Worm (Caenorhabditis elegans): ENCODE results near the gene utx-1.
"Not testable (repeated sequence)": the region's sequence is repeated elsewhere in the genome, so short reads cannot be mapped to it uniquely, and the experiment has no call there.

Gene utx-1

DNA sequence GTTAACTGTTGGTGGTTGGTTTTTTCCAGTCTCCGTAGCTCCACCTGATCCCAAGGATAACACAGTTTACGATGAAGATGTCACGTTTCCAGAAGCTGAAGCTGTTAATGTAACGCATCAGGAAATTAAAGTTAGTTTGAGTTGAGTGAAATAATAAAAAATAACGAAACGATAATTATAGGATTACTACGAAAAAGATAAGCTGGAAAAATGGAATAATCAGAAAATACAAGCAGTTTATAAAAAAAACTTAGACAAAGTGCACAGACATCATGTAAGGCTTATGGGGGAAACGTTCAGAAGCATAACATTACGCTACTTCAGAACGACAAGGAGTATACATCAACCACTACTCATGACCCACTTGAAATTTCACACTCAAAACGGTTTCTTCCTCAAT lies 24.5 kb downstream of the utx-1 start, which contains the start of gene F18E9.8:
Gene F18E9.8, minus strand, starts transcription at position 101 of the 400 bp plus-strand sequence.
- TF ChIP-seq W03F9.2 (tag; optimal IDR thresholded peaks at IDR 0.05) (no peak), dao-5 (tag; optimal IDR thresholded peaks at IDR 0.05) (no peak), him-1 (tag; optimal IDR thresholded peaks at IDR 0.05) (no peak)

- TF ChIP-seq dao-5 (tag; optimal IDR thresholded peaks at IDR 0.05) (no peak), him-1 (tag; optimal IDR thresholded peaks at IDR 0.05) (no peak), W03F9.2 (tag; optimal IDR thresholded peaks at IDR 0.05) (no peak)
These were observed 25.9 kb downstream of the utx-1 start for ce11 chrX:8582767-8583360.

ce11 chrX:8584825-8585384 lies 28.0 kb downstream of the utx-1 start:
- no peak for TF ChIP-seq dao-5 (tag; optimal IDR thresholded peaks at IDR 0.05)
- no peak for TF ChIP-seq him-1 (tag; optimal IDR thresholded peaks at IDR 0.05)

DNA sequence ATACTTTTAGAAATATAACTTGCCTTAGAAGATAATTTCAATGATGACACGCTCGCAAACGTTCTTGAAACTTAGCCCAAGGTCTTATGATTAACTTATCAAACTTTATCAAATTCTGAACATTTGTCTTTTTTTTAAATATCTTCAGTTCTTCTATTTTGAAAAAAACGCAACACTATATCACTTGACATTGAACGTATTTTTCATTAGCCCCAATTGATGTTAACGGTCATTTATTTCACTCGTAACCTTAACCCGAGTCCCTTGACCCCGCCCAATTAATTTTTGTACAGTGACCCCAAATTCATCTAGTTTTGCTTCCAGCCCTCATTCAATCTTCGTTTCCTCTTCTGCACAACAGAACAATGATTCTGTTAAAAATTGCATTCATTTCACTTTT lies 28.9 kb downstream of the utx-1 start, which contains the start of gene F18E9.3:
Gene F18E9.3, plus strand, starts transcription at position 311 of the 400 bp plus-strand sequence.
- TF ChIP-seq dao-5 (tag; optimal IDR thresholded peaks at IDR 0.05) (no peak), W03F9.2 (tag; optimal IDR thresholded peaks at IDR 0.05) (no peak), him-1 (tag; optimal IDR thresholded peaks at IDR 0.05) (no peak)

DNA sequence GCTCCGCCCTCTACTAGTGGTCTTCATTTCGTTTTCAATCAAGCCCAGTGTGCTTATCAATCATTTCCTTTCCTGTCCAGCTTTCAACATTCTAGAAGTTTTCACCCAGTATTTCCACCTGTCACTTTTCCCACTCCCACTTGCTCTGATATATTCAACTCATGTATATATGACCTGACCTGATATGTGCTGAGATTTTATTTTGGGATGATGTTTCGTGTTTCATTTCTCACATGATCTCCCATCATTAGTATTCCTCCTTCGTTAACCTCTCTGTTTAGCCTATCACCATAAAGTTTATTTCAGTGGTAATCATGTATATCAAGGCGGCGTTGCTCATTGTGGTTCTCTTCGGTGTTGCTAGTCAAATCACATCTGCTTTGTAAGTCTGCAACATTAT lies 35.9 kb downstream of the utx-1 start, which contains the start of gene nlp-7:
Gene nlp-7, plus strand, starts transcription at position 301 of the 400 bp plus-strand sequence.
- no peak for TF ChIP-seq dao-5 (tag; optimal IDR thresholded peaks at IDR 0.05)
- no peak for TF ChIP-seq him-1 (tag; optimal IDR thresholded peaks at IDR 0.05)
- TF ChIP-seq W03F9.2 (tag; optimal IDR thresholded peaks at IDR 0.05): no peak

- TF ChIP-seq him-1 (tag; optimal IDR thresholded peaks at IDR 0.05) (no peak), dao-5 (tag; optimal IDR thresholded peaks at IDR 0.05) (no peak), W03F9.2 (tag; optimal IDR thresholded peaks at IDR 0.05) (no peak)
These were observed 40.7 kb downstream of the utx-1 start, which contains the start of gene F18E9.7 for ce11 chrX:8597647-8598046. TSS of gene F18E9.7 (minus strand) at chrX:8597747.

DNA sequence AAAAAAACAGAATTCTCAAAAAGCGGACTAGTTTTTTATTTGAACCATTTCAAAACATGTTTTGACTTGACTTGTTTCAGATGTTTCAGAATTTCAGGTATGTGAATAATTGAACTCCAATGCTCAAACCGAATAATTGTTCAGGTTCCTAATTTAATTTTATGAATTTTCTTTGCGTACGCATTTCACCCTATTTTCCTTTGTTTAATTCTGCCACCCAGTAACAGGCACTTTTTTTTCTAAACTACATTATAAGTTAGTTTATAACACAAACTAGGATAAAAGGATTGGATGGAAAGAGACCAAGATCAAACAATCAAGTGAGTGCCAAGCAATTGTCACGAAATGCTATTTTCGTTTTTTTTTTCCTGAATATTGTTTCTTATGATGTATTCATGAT lies 41.5 kb downstream of the utx-1 start:
- TF ChIP-seq dao-5 (tag; optimal IDR thresholded peaks at IDR 0.05): no peak
- TF ChIP-seq W03F9.2 (tag; optimal IDR thresholded peaks at IDR 0.05): no peak
- no peak for TF ChIP-seq him-1 (tag; optimal IDR thresholded peaks at IDR 0.05)

DNA sequence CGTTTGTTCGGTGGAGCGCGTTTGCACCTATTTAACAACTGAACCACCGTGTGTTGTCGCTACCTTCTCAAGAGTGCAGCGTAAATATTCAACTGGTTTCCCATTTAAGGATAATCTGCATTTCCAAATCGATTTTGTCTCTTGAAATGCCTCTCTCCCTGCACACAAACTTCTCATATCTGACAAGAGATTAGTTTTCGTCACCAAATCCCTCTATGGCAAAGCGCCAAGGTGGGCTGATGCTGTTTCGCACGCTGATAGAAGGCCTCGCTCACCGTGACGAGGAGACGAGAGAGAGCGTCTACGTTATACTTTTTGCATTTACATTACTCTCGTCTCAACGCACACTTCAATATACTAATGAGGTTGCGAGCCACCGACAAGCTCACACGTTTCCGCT lies 42.8 kb downstream of the utx-1 start:
- no peak for TF ChIP-seq dao-5 (tag; optimal IDR thresholded peaks at IDR 0.05)
- TF ChIP-seq him-1 (tag; optimal IDR thresholded peaks at IDR 0.05): no peak
- TF ChIP-seq W03F9.2 (tag; optimal IDR thresholded peaks at IDR 0.05): no peak

DNA sequence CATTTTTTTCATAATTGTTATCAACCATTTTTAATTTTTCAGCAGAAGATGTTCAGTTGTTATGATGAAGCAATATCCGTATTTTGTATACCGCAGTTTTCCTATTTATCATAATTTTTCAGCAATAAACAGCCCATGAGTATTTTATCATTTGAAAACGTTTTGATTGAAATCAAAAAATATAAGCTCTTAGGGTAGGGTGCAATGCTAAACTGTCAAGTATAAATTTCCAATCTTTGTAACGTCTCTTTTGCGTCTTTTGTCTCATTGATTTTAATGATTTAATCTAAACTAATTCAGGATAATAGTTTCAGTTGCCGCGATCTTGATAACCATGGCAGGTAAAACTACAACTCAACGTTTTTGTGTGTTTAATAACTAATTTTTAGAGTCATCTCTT lies 44.3 kb downstream of the utx-1 start, which contains the start of gene F18E9.1:
Gene F18E9.1, plus strand, starts transcription at position 301 of the 400 bp plus-strand sequence.
- TF ChIP-seq him-1 (tag; optimal IDR thresholded peaks at IDR 0.05) (no peak), W03F9.2 (tag; optimal IDR thresholded peaks at IDR 0.05) (no peak), dao-5 (tag; optimal IDR thresholded peaks at IDR 0.05) (no peak)

ce11 chrX:8602722-8603427 lies 45.9 kb downstream of the utx-1 start:
- TF ChIP-seq W03F9.2 (tag; optimal IDR thresholded peaks at IDR 0.05) (no peak), dao-5 (tag; optimal IDR thresholded peaks at IDR 0.05) (no peak), him-1 (tag; optimal IDR thresholded peaks at IDR 0.05) (no peak)

DNA sequence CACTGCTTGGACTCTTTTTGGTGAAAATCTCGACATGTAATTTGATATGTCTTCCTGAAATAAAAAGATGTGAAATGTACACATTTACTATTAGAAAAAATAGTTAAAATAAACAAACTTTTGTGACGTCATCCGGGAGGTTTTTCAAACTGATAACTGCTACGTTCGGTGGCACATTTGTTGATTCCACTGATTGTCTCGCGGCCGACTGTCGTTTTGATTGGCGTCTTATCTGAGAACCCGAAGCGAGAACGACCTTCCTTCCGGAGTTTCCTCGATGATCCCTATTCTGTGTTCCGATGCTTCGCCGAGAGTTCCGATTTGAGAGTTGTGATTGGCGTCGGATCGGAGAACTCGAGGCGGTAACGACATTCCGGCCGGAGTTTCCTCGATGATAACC lies 47.2 kb downstream of the utx-1 start:
- TF ChIP-seq W03F9.2 (tag; optimal IDR thresholded peaks at IDR 0.05): no peak
- no peak for TF ChIP-seq him-1 (tag; optimal IDR thresholded peaks at IDR 0.05)
- TF ChIP-seq dao-5 (tag; optimal IDR thresholded peaks at IDR 0.05): no peak

DNA sequence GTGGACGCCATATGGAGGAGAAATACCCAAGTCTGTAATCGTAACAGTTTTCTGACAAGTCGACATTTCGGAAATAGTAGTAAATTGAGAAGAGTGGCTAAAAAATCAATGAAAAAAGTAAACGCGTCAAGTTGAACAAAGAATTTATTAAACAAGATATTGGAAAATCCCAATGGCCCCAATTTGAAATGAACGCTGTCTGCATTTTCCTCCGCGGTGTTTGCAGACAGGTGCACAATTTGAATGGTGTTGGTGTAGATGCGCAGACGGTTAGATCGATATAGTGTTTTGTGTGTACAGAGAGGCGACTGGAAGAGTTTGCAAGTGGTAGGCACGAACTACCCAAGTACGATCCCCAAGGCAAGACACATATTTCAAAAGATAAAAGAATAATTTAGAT lies 48.1 kb downstream of the utx-1 start, which contains the start of the genes H35N09.2 and H35N09.1:
Gene H35N09.2, minus strand, starts transcription at position 54 of the 400 bp plus-strand sequence.
Gene H35N09.1, plus strand, starts transcription at position 335 of the 400 bp plus-strand sequence.
- no peak for TF ChIP-seq dao-5 (tag; optimal IDR thresholded peaks at IDR 0.05)
- no peak for TF ChIP-seq him-1 (tag; optimal IDR thresholded peaks at IDR 0.05)
- TF ChIP-seq W03F9.2 (tag; optimal IDR thresholded peaks at IDR 0.05): no peak

DNA sequence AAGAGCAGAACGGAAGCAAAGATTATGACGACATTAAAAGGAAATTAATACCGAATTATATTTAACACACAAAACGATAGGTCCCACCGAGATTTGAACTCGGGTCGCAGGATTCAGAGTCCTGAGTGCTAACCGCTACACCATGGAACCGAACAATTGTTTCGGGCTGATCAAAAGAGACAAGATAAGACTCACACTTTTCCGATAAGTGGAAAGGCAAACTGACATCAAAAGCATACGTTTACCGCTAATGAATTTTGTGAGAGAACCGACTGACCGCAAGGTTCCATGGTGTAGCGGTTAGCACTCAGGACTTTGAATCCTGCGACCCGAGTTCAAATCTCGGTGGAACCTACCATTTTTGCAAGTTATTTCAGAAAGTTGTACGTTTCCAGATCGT lies 51.8 kb downstream of the utx-1 start:
- TF ChIP-seq W03F9.2 (tag; optimal IDR thresholded peaks at IDR 0.05) (no peak), dao-5 (tag; optimal IDR thresholded peaks at IDR 0.05) (peak; percentile 12), him-1 (tag; optimal IDR thresholded peaks at IDR 0.05) (no peak)

DNA sequence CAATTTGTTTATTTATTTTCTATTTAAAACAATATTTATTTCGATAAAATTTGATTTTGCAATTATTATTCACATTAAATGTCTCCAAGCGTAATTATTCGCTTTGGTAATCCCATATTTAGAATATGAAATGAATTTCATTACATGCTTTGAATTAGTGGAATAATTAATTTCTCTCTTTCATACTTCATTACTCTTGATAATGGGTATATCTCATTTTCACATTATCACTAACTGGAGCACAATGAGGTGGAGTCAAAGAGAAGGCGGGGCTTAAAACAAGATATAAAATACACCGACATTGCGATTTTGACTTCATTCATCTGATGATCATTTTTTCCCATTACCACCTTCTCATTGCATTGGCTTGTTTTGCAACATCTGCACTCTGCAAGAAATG lies 53.7 kb downstream of the utx-1 start, which contains the start of gene K01A12.4:
Gene K01A12.4, plus strand, starts transcription at position 301 of the 400 bp plus-strand sequence.
- not testable (repeated sequence) for TF ChIP-seq dao-5, him-1, W03F9.2 (tag; optimal IDR thresholded peaks at IDR 0.05)
